Worm (Caenorhabditis elegans): ENCODE results near the gene nep-25.

- TF ChIP-seq ceh-44 (GFP tag; IDR thresholded peaks at IDR 0.05) (no peak), nhr-11 (tag; optimal IDR thresholded peaks at IDR 0.05) (no peak), lin-13 (GFP tag; optimal IDR thresholded peaks at IDR 0.05) (no peak), aly-2 (tag; optimal IDR thresholded peaks at IDR 0.05) (no peak), dpl-1 (GFP tag; optimal IDR thresholded peaks at IDR 0.05) (no peak), php-3 (GFP tag; IDR thresholded peaks at IDR 0.05) (no peak)
Measured at ce11 chrII:5827364-5827763, 14.7 kb upstream of the nep-25 start, which contains the start of gene tbc-2.
